Fruit fly (Drosophila melanogaster) whole organism: ENCODE results near the gene CG17350.

Experiments used
- Dll ChIP-seq: fragments of >200 bp; optimal IDR thresholded peaks from 2 replicates; lab custom pipeline; 2017
- EcR ChIP-seq, 2 experiments: fragments of >200 bp; optimal IDR thresholded peaks; 2 replicates each; lab custom pipeline; 2017; ENCODE audit warnings: missing biosample characterization in 2 of 2, missing genetic modification characterization in 2 of 2, missing genetic modification reagents in 2 of 2
- pan ChIP-seq: fragments of >200 bp; optimal IDR thresholded peaks from 2 replicates; lab custom pipeline; 2017
- psq ChIP-seq: fragments of >200 bp; optimal IDR thresholded peaks from 2 replicates; lab custom pipeline; 2017

- TF ChIP-seq EcR (GFP tag; optimal IDR thresholded peaks at IDR 0.05; lab: Kevin White, UChicago) (no peak), psq (lab: Kevin White, UChicago) (no peak), Dll (lab: Kevin White, UChicago) (no peak), pan (no peak)
Measured at dm6 chr2L:19402667-19403066, 21.9 kb downstream of the CG17350 start.
